Fruit fly (Drosophila melanogaster) whole organism, embryonic: Measurements from ENCODE around the gene CG44329.

Experiments used
- Atf6 ChIP-seq: fragments of 200-800 bp; sonication (Bioruptor generic); IDR thresholded peaks from 2 replicates; pipeline ENCODE4 v1.3.6; 2022; ENCODE audit warnings: missing biosample characterization, missing genetic modification characterization
- BtbVII ChIP-seq: fragments of 200-800 bp; sonication (Bioruptor generic); optimal IDR thresholded peaks from 3 replicates; lab custom pipeline; 2017; ENCODE audit warnings: missing biosample characterization, mild to moderate bottlenecking, missing genetic modification characterization
- CG12391 ChIP-seq: fragments of 200-800 bp; sonication (Bioruptor generic); optimal IDR thresholded peaks from 3 replicates; lab custom pipeline; 2018; ENCODE audit warnings: missing biosample characterization, mild to moderate bottlenecking, missing genetic modification characterization, moderate library complexity
- CG13123 ChIP-seq: fragments of 200-800 bp; sonication (Bioruptor generic); optimal IDR thresholded peaks from 2 replicates; lab custom pipeline; 2016; ENCODE audit warnings: missing biosample characterization, missing genetic modification characterization
- CG13424 ChIP-seq: fragments of 200-800 bp; sonication (Bioruptor generic); optimal IDR thresholded peaks from 2 replicates; lab custom pipeline; 2019; ENCODE audit warnings: missing biosample characterization, mild to moderate bottlenecking, missing genetic modification characterization, moderate library complexity
- CG14014 ChIP-seq: fragments of 200-800 bp; sonication (Bioruptor generic); IDR thresholded peaks from 2 replicates; pipeline ENCODE4 v1.3.6; 2022; ENCODE audit warnings: missing biosample characterization, missing genetic modification characterization
- CG15696 ChIP-seq: fragments of 200-800 bp; sonication (Bioruptor generic); optimal IDR thresholded peaks from 2 replicates; lab custom pipeline; 2019; ENCODE audit warnings: missing biosample characterization, mild to moderate bottlenecking, missing genetic modification characterization, moderate library complexity
- CG1603 ChIP-seq: fragments of 200-800 bp; sonication (Bioruptor generic); optimal IDR thresholded peaks from 2 replicates; lab custom pipeline; 2019; ENCODE audit warnings: missing biosample characterization, mild to moderate bottlenecking, missing genetic modification characterization, moderate library complexity
- CG16813 ChIP-seq: fragments of 200-800 bp; sonication (Bioruptor generic); IDR thresholded peaks from 3 replicates; pipeline ENCODE4 v1.3.6; 2022; ENCODE audit warnings: missing biosample characterization, missing genetic modification characterization; ENCODE audit not compliant: partially characterized antibody
- CG17328 ChIP-seq: fragments of 200-800 bp; sonication (Bioruptor generic); IDR thresholded peaks from 2 replicates; pipeline ENCODE4 v1.3.6; 2022; ENCODE audit warnings: missing biosample characterization, missing genetic modification characterization
- CG17361 ChIP-seq: fragments of 200-800 bp; sonication (Bioruptor generic); IDR thresholded peaks from 3 replicates; pipeline ENCODE4 v1.3.6; 2022; ENCODE audit warnings: missing biosample characterization, missing genetic modification characterization
- CG18262 ChIP-seq: fragments of 200-800 bp; optimal IDR thresholded peaks from 3 replicates; lab custom pipeline; 2019; ENCODE audit warnings: missing biosample characterization, mild to moderate bottlenecking, missing genetic modification characterization, moderate library complexity
- CG18599 ChIP-seq: fragments of 200-800 bp; sonication (Bioruptor generic); optimal IDR thresholded peaks from 3 replicates; lab custom pipeline; 2017; ENCODE audit warnings: missing biosample characterization, missing genetic modification characterization, mild to moderate bottlenecking, moderate library complexity, missing genetic modification reagents
- CG2678 ChIP-seq: fragments of 200-800 bp; sonication (Bioruptor generic); optimal IDR thresholded peaks from 3 replicates; lab custom pipeline; 2019; ENCODE audit warnings: missing biosample characterization, mild to moderate bottlenecking, missing genetic modification characterization, moderate library complexity
- CG2712 ChIP-seq: fragments of 200-800 bp; optimal IDR thresholded peaks from 3 replicates; lab custom pipeline; 2019; ENCODE audit warnings: missing biosample characterization, mild to moderate bottlenecking, missing genetic modification characterization, moderate library complexity
- CG30403 ChIP-seq: fragments of 200-800 bp; sonication (Bioruptor generic); optimal IDR thresholded peaks from 3 replicates; lab custom pipeline; 2016; ENCODE audit warnings: missing biosample characterization, missing genetic modification characterization
- CG3847 ChIP-seq: fragments of 200-800 bp; sonication (Bioruptor generic); IDR thresholded peaks from 2 replicates; pipeline ENCODE4 v1.3.6; 2022; ENCODE audit warnings: missing biosample characterization, missing genetic modification characterization
- CG5953 ChIP-seq: fragments of 200-800 bp; sonication (Bioruptor generic); IDR thresholded peaks from 2 replicates; pipeline ENCODE4 v1.3.6; 2022; ENCODE audit warnings: missing biosample characterization, missing genetic modification characterization
- CG7556 ChIP-seq: fragments of 200-800 bp; sonication (Bioruptor generic); optimal IDR thresholded peaks from 2 replicates; lab custom pipeline; 2017; ENCODE audit warnings: missing biosample characterization, mild to moderate bottlenecking, missing genetic modification characterization
- CG8924 ChIP-seq: fragments of 200-800 bp; optimal IDR thresholded peaks from 3 replicates; lab custom pipeline; 2019; ENCODE audit warnings: missing biosample characterization, mild to moderate bottlenecking, missing genetic modification characterization, moderate library complexity
- CkIIα-i1 ChIP-seq: fragments of 200-800 bp; sonication (Bioruptor generic); IDR thresholded peaks from 2 replicates; pipeline ENCODE4 v1.3.6; 2022; ENCODE audit warnings: missing biosample characterization, missing genetic modification characterization
- D19B ChIP-seq: fragments of 200-800 bp; sonication (Bioruptor generic); optimal IDR thresholded peaks from 2 replicates; lab custom pipeline; 2017; ENCODE audit warnings: missing biosample characterization, mild to moderate bottlenecking, missing genetic modification characterization
- Dek ChIP-seq: fragments of 200-800 bp; sonication (Bioruptor generic); optimal IDR thresholded peaks from 3 replicates; lab custom pipeline; 2019; ENCODE audit warnings: missing biosample characterization, mild to moderate bottlenecking, missing genetic modification characterization, moderate library complexity
- Drgx ChIP-seq: fragments of 200-800 bp; sonication (Bioruptor generic); IDR thresholded peaks from 2 replicates; pipeline ENCODE4 v1.3.6; 2022; ENCODE audit warnings: missing biosample characterization, missing genetic modification characterization
- E2f2 ChIP-seq: fragments of 200-800 bp; sonication (Bioruptor generic); IDR thresholded peaks from 2 replicates; pipeline ENCODE4 v1.3.6; 2022; ENCODE audit warnings: missing biosample characterization, missing genetic modification characterization
- HLH3B ChIP-seq: fragments of 200-800 bp; sonication (Bioruptor generic); IDR thresholded peaks from 2 replicates; pipeline ENCODE4 v1.3.6; 2022; ENCODE audit warnings: missing biosample characterization, missing genetic modification characterization
- Hr3 ChIP-seq: fragments of 200-800 bp; sonication (Bioruptor generic); optimal IDR thresholded peaks from 3 replicates; lab custom pipeline; 2016; ENCODE audit warnings: missing biosample characterization, missing genetic modification characterization
- Med ChIP-seq: fragments of 200-800 bp; sonication (Bioruptor generic); peaks from one replicate; lab custom pipeline; 2016; ENCODE audit warnings: missing biosample characterization, missing genetic modification characterization, mild to moderate bottlenecking, inconsistent platforms, moderate library complexity
- Oli ChIP-seq: fragments of 200-800 bp; sonication (Bioruptor generic); optimal IDR thresholded peaks from 2 replicates; lab custom pipeline; 2018; ENCODE audit warnings: missing biosample characterization, mild to moderate bottlenecking, missing genetic modification characterization, moderate library complexity
- Ptx1 ChIP-seq: fragments of 200-800 bp; sonication (Bioruptor generic); IDR thresholded peaks from 2 replicates; pipeline ENCODE4 v1.3.6; 2022; ENCODE audit warnings: missing biosample characterization, missing genetic modification characterization
- Rfx ChIP-seq: fragments of 200-800 bp; sonication (Bioruptor generic); IDR thresholded peaks from 2 replicates; pipeline ENCODE4 v1.3.6; 2022; ENCODE audit warnings: missing biosample characterization, missing genetic modification characterization
- Sox102F ChIP-seq: fragments of 200-800 bp; sonication (Bioruptor generic); optimal IDR thresholded peaks from 2 replicates; lab custom pipeline; 2018; ENCODE audit warnings: missing biosample characterization, mild to moderate bottlenecking, missing genetic modification characterization, moderate library complexity
- Sry-δ ChIP-seq: fragments of 200-800 bp; sonication (Bioruptor generic); optimal IDR thresholded peaks from 2 replicates; lab custom pipeline; 2016; ENCODE audit warnings: missing biosample characterization, missing genetic modification characterization
- Xbp1 ChIP-seq: fragments of 200-800 bp; sonication (Bioruptor generic); optimal IDR thresholded peaks from 3 replicates; lab custom pipeline; 2016; ENCODE audit warnings: missing biosample characterization, mild to moderate bottlenecking, missing genetic modification characterization
- Xrp1 ChIP-seq: fragments of 200-800 bp; sonication (Bioruptor generic); IDR thresholded peaks from 2 replicates; pipeline ENCODE4 v1.3.6; 2022; ENCODE audit warnings: missing biosample characterization, missing genetic modification characterization
- YL-1 ChIP-seq: fragments of 200-800 bp; sonication (Bioruptor generic); optimal IDR thresholded peaks from 3 replicates; lab custom pipeline; 2017; ENCODE audit warnings: missing biosample characterization, mild to moderate bottlenecking, missing genetic modification characterization
- ci ChIP-seq: fragments of 200-800 bp; sonication (Bioruptor generic); IDR thresholded peaks from 3 replicates; pipeline ENCODE4 v1.3.6; 2022; ENCODE audit warnings: missing biosample characterization, missing genetic modification characterization
- gem ChIP-seq: fragments of 200-800 bp; sonication (Bioruptor generic); optimal IDR thresholded peaks from 2 replicates; lab custom pipeline; 2019; ENCODE audit warnings: missing biosample characterization, mild to moderate bottlenecking, missing genetic modification characterization, moderate library complexity
- grau ChIP-seq: fragments of 200-800 bp; optimal IDR thresholded peaks from 3 replicates; lab custom pipeline; 2019; ENCODE audit warnings: missing biosample characterization, mild to moderate bottlenecking, missing genetic modification characterization, moderate library complexity
- grn ChIP-seq: fragments of 200-800 bp; sonication (Bioruptor generic); optimal IDR thresholded peaks from 3 replicates; lab custom pipeline; 2017; ENCODE audit warnings: missing biosample characterization, missing genetic modification characterization
- klu ChIP-seq: fragments of 200-800 bp; sonication (Bioruptor generic); IDR thresholded peaks from 2 replicates; pipeline ENCODE4 v1.3.6; 2022; ENCODE audit warnings: missing biosample characterization, missing genetic modification characterization
- lbe ChIP-seq: fragments of 200-800 bp; sonication (Bioruptor generic); optimal IDR thresholded peaks from 2 replicates; lab custom pipeline; 2016; ENCODE audit warnings: missing biosample characterization, mild to moderate bottlenecking, missing genetic modification characterization
- lmd ChIP-seq: fragments of 200-800 bp; sonication (Bioruptor generic); IDR thresholded peaks from 2 replicates; pipeline ENCODE4 v1.3.6; 2022; ENCODE audit warnings: missing biosample characterization, missing genetic modification characterization
- prd ChIP-seq, 3 experiments: fragments of >200 bp in 2 of 3; fragments of 200-800 bp in 1 of 3; sonication (Bioruptor generic) in 1 of 3; optimal IDR thresholded peaks in 2 of 3; IDR thresholded peaks in 1 of 3; 2 replicates in 2 of 3; 3 replicates in 1 of 3; pipeline versions ENCODE4 v1.3.6 to Lab custom; 2017 to 2022; ENCODE audit warnings: missing biosample characterization in 1 of 3, missing genetic modification characterization in 1 of 3
- pros ChIP-seq: fragments of 200-800 bp; sonication (Bioruptor generic); optimal IDR thresholded peaks from 3 replicates; lab custom pipeline; 2019; ENCODE audit warnings: missing biosample characterization, mild to moderate bottlenecking, missing genetic modification characterization, moderate library complexity
- salm ChIP-seq: fragments of 200-800 bp; sonication (Bioruptor generic); optimal IDR thresholded peaks from 2 replicates; lab custom pipeline; 2018; ENCODE audit warnings: missing biosample characterization, mild to moderate bottlenecking, missing genetic modification characterization
- sob ChIP-seq: fragments of 200-800 bp; sonication (Bioruptor generic); IDR thresholded peaks from 2 replicates; pipeline ENCODE4 v1.3.6; 2022; ENCODE audit warnings: missing biosample characterization, missing genetic modification characterization
- tgo ChIP-seq: fragments of 200-800 bp; sonication (Bioruptor generic); IDR thresholded peaks from 3 replicates; pipeline ENCODE4 v1.3.6; 2022; ENCODE audit warnings: missing biosample characterization, missing genetic modification characterization
- tll ChIP-seq, 2 experiments: fragments of 200-800 bp in 1 of 2; fragments of >200 bp in 1 of 2; sonication (Bioruptor generic) in 1 of 2; optimal IDR thresholded peaks; 2 replicates each; lab custom pipeline; 2017 to 2019; ENCODE audit warnings: missing biosample characterization in 2 of 2, missing genetic modification characterization in 2 of 2, mild to moderate bottlenecking in 1 of 2, moderate library complexity in 1 of 2
- ttk ChIP-seq: fragments of 200-800 bp; sonication (Bioruptor generic); IDR thresholded peaks from 2 replicates; pipeline ENCODE4 v2.1.2; 2022; ENCODE audit warnings: missing biosample characterization, missing genetic modification characterization

CG44329 gene

dm6 chrX:5786559-5786958, 26.2 kb downstream of the CG44329 start (continued):
- TF ChIP-seq CG13123 (GFP tag; lab: Kevin White, UChicago) (no peak), salm (peak; percentile 49), CG13424 (tag; lab: Kevin White, UChicago) (peak; percentile 45), Atf6 (GFP tag; lab: Robert Waterston, UW) (no peak), CG17361 (GFP tag; lab: Robert Waterston, UW) (0 out of 3 replicates have a peak, but pooled peaks have one; percentile 37), Dek (tag; lab: Kevin White, UChicago) (peak; percentile 16), Hr3 (no peak), YL-1 (no peak), Xrp1 (GFP tag; lab: Robert Waterston, UW) (peak; percentile 34; the same call in 1 of the 2 replicates), ci (GFP tag; lab: Robert Waterston, UW) (peak; percentile 44; the same call in 2 of the 3 replicates), CG2712 (tag; lab: Kevin White, UChicago) (peak; percentile 53), CG8924 (peak; percentile 48), gem (peak; percentile 65), CG1603 (tag; lab: Kevin White, UChicago) (no peak), CG17328 (GFP tag; lab: Robert Waterston, UW) (peak; percentile 10; the same call in 1 of the 2 replicates), CG18599 (no peak), lbe (GFP tag; lab: Kevin White, UChicago) (peak; percentile 68), tll (GFP tag; optimal IDR thresholded peaks at IDR 0.05; lab: Kevin White, UChicago) (no peak), grn (GFP tag; lab: Kevin White, UChicago) (no peak), CG15696 (tag; lab: Kevin White, UChicago) (no peak), CG14014 (peak; percentile 16; the same call in 1 of the 2 replicates), klu (GFP tag; lab: Robert Waterston, UW) (no peak), lmd (GFP tag; lab: Robert Waterston, UW) (0 out of 2 replicates have a peak, but pooled peaks have one; percentile 21), Med (GFP tag; lab: Kevin White, UChicago) (peak; percentile 41), Sry-δ (GFP tag; lab: Kevin White, UChicago) (no peak), CG12391 (tag; lab: Kevin White, UChicago) (peak; percentile 56), tgo (GFP tag; lab: Robert Waterston, UW) (peak; percentile 29; the same call in 2 of the 3 replicates), Sox102F (peak; percentile 75), CG7556 (GFP tag; lab: Kevin White, UChicago) (peak; percentile 46), Oli (tag; lab: Kevin White, UChicago) (peak; percentile 52), BtbVII (GFP tag; lab: Kevin White, UChicago) (no peak), ttk (GFP tag; lab: Robert Waterston, UW) (0 out of 2 replicates have a peak, but pooled peaks have one; percentile 26), Xbp1 (GFP tag; lab: Kevin White, UChicago) (peak; percentile 7), CG3847 (no peak), CG18262 (peak; percentile 58), Drgx (GFP tag; lab: Robert Waterston, UW) (peak; percentile 89), CG30403 (GFP tag; lab: Kevin White, UChicago) (peak; percentile 32), grau (tag; lab: Kevin White, UChicago) (peak; percentile 54), HLH3B (GFP tag; lab: Robert Waterston, UW) (no peak), CkIIα-i1 (GFP tag; lab: Robert Waterston, UW) (no peak), Ptx1 (peak; percentile 66), sob (0 out of 2 replicates have a peak, but pooled peaks have one; percentile 26), D19B (GFP tag; lab: Kevin White, UChicago) (no peak), CG2678 (tag; lab: Kevin White, UChicago) (no peak), CG5953 (GFP tag; lab: Robert Waterston, UW) (0 out of 2 replicates have a peak, but pooled peaks have one; percentile 12), prd (optimal IDR thresholded peaks at IDR 0.05; lab: Kevin White, UChicago) (no peak), prd (GFP tag; IDR thresholded peaks at IDR 0.05; lab: Robert Waterston, UW) (peak; percentile 26; the same call in 1 of the 3 replicates), Rfx (GFP tag; lab: Robert Waterston, UW) (0 out of 2 replicates have a peak, but pooled peaks have one; percentile 21), CG16813 (no peak), pros (GFP tag; lab: Kevin White, UChicago) (peak; percentile 38), E2f2 (GFP tag; lab: Robert Waterston, UW) (peak; percentile 15; the same call in 1 of the 2 replicates)
